Fruit fly (Drosophila melanogaster): ENCODE data around the gene pros.

dm6 chr3R:11435537-11436234, 107.4 kb downstream of the pros start, which contains the start of the genes Exd2 and CG5281:
- no peak for TF ChIP-seq CG8301 (tag; optimal IDR thresholded peaks at IDR 0.05)
- no peak for TF ChIP-seq CG17806 (tag; optimal IDR thresholded peaks at IDR 0.05)
- no peak for TF ChIP-seq CG14655 (GFP tag; optimal IDR thresholded peaks at IDR 0.05)
- no peak for TF ChIP-seq Snoo (tag; optimal IDR thresholded peaks at IDR 0.05)
- no peak for TF ChIP-seq CG4496 (GFP tag; IDR thresholded peaks at IDR 0.05)
- TF ChIP-seq EcR (GFP tag; optimal IDR thresholded peaks at IDR 0.05) = peak; percentile 80
- peak; percentile 14 for TF ChIP-seq CG8159 (tag; optimal IDR thresholded peaks at IDR 0.05)
- no peak for TF ChIP-seq CG32121 (GFP tag; IDR thresholded peaks at IDR 0.05)
- TF ChIP-seq CG12605 (GFP tag; IDR thresholded peaks at IDR 0.05) = no peak
- TF ChIP-seq gl (tag; optimal IDR thresholded peaks at IDR 0.05) = no peak
- no peak for TF ChIP-seq Ets98B (GFP tag; IDR thresholded peaks at IDR 0.05)
- no peak for TF ChIP-seq Pif1A (GFP tag; optimal IDR thresholded peaks at IDR 0.05)
